Worm (Caenorhabditis elegans): ENCODE measurements around the gene W01H2.2.

The W01H2.2 gene

ce11 chrX:4246237-4246697 lies 28.0 kb upstream of the W01H2.2 start (continued):
- TF ChIP-seq zip-2 (tag; optimal IDR thresholded peaks at IDR 0.05), result peak; percentile 23
- no peak for TF ChIP-seq set-16 (GFP tag; IDR thresholded peaks at IDR 0.05)
- peak; percentile 18 for TF ChIP-seq nhr-28 (tag; optimal IDR thresholded peaks at IDR 0.05)
- TF ChIP-seq ceh-82 (tag; optimal IDR thresholded peaks at IDR 0.05), result no peak
- TF ChIP-seq F49E8.2 (tag; optimal IDR thresholded peaks at IDR 0.05; ENCODE audit: borderline replicate concordance), result no peak
- no peak for TF ChIP-seq madf-9 (GFP tag; conservative IDR thresholded peaks at IDR 0.05)
- TF ChIP-seq lin-29 (GFP tag; IDR thresholded peaks at IDR 0.05), result no peak
- no peak for TF ChIP-seq R02D3.7 (tag; optimal IDR thresholded peaks at IDR 0.05)
- TF ChIP-seq F37D6.2 (tag; optimal IDR thresholded peaks at IDR 0.05), result no peak
- no peak for TF ChIP-seq lsy-2 (tag; optimal IDR thresholded peaks at IDR 0.05)
- no peak for TF ChIP-seq unc-39 (tag; optimal IDR thresholded peaks at IDR 0.05)
- no peak for TF ChIP-seq rbr-2 (tag; optimal IDR thresholded peaks at IDR 0.05)
- no peak for TF ChIP-seq egl-43 (GFP tag; IDR thresholded peaks at IDR 0.05)
- no peak for TF ChIP-seq lin-15B (tag; optimal IDR thresholded peaks at IDR 0.05)

DNA sequence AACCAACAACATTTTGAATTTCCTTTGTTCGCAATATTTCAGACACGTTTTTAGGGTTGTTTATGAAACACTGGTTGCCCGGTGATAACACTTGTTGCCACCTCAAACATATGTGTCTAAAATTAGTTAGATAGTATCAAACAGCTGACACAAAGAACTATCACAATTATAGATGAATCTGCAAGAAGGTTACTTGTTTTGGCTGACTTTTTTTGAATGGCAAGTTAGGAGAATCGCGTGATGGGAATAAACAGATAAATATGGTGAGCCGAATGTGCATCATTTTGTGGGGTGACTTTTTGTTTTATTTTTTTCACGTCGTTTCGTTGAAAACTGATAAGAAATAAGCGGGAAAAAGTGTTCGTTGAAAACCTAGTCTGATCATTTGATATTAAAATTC lies 26.9 kb upstream of the W01H2.2 start:
- TF ChIP-seq pha-4 (GFP tag; IDR thresholded peaks at IDR 0.05) (no peak), pha-4 (tag; optimal IDR thresholded peaks at IDR 0.05) (no peak), spr-1 (tag; optimal IDR thresholded peaks at IDR 0.05) (no peak), snpc-1.2 (GFP tag; IDR thresholded peaks at IDR 0.05) (no peak), lim-7 (GFP tag; IDR thresholded peaks at IDR 0.05) (no peak), dpl-1 (GFP tag; optimal IDR thresholded peaks at IDR 0.05) (no peak), nhr-41 (GFP tag; IDR thresholded peaks at IDR 0.05) (no peak), aly-2 (tag; optimal IDR thresholded peaks at IDR 0.05) (no peak), nhr-76 (tag; optimal IDR thresholded peaks at IDR 0.05) (no peak), ces-1 (GFP tag; optimal IDR thresholded peaks at IDR 0.05) (no peak), jun-1 (tag; optimal IDR thresholded peaks at IDR 0.05) (no peak), T26A8.4 (GFP tag; IDR thresholded peaks at IDR 0.05) (no peak), lin-38 (GFP tag; IDR thresholded peaks at IDR 0.05) (no peak), lir-3 (tag; optimal IDR thresholded peaks at IDR 0.05) (no peak), hif-1 (tag; optimal IDR thresholded peaks at IDR 0.05) (no peak), ztf-11 (tag; optimal IDR thresholded peaks at IDR 0.05) (no peak), hlh-30 (tag; optimal IDR thresholded peaks at IDR 0.05; ENCODE audit: insufficient read depth) (peak; percentile 36), egl-27 (tag; optimal IDR thresholded peaks at IDR 0.05) (no peak), dmd-8 (GFP tag; IDR thresholded peaks at IDR 0.05) (no peak), ceh-82 (tag; optimal IDR thresholded peaks at IDR 0.05) (no peak), lin-39 (tag; optimal IDR thresholded peaks at IDR 0.05) (no peak), snpc-4 (tag; optimal IDR thresholded peaks at IDR 0.05) (no peak), nhr-102 (tag; optimal IDR thresholded peaks at IDR 0.05) (no peak), F37D6.2 (tag; optimal IDR thresholded peaks at IDR 0.05) (no peak), dve-1 (tag; optimal IDR thresholded peaks at IDR 0.05; ENCODE audit: insufficient read depth) (peak; percentile 84), saeg-2 (GFP tag; IDR thresholded peaks at IDR 0.05) (no peak), set-16 (GFP tag; IDR thresholded peaks at IDR 0.05) (no peak), lin-1 (GFP tag; IDR thresholded peaks at IDR 0.05) (no peak), ceh-32 (tag; optimal IDR thresholded peaks at IDR 0.05; ENCODE audit: poor library complexity) (no peak), Y48G9A.11 (GFP tag; IDR thresholded peaks at IDR 0.05) (no peak), mxl-2 (GFP tag; conservative IDR thresholded peaks at IDR 0.05) (no peak), lin-13 (GFP tag; optimal IDR thresholded peaks at IDR 0.05) (no peak), ceh-20 (GFP tag; IDR thresholded peaks at IDR 0.05) (no peak), ceh-28 (tag; optimal IDR thresholded peaks at IDR 0.05) (no peak), lsy-2 (tag; optimal IDR thresholded peaks at IDR 0.05) (peak in 1 of 2 experiments; percentile 0), nhr-77 (tag; optimal IDR thresholded peaks at IDR 0.05) (no peak), hmg-1.1 (GFP tag; IDR thresholded peaks at IDR 0.05) (no peak), hlh-11 (tag; optimal IDR thresholded peaks at IDR 0.05) (peak; percentile 73), aha-1 (tag) (peak; percentile 92), pqm-1 (tag; optimal IDR thresholded peaks at IDR 0.05) (peak; percentile 62), F44E2.7 (GFP tag; IDR thresholded peaks at IDR 0.05) (no peak)
